Worm (Caenorhabditis elegans): ENCODE measurements around the gene Y97E10AR.3.

Y97E10AR.3 gene

ce11 chrV:7970519-7970918 is 36.8 kb downstream of the Y97E10AR.3 start:
- TF ChIP-seq ceh-14 (tag; optimal IDR thresholded peaks at IDR 0.05) (no peak), hlh-15 (tag; optimal IDR thresholded peaks at IDR 0.05) (no peak), eyg-1 (tag; optimal IDR thresholded peaks at IDR 0.05) (no peak), gmeb-2 (tag; optimal IDR thresholded peaks at IDR 0.05) (no peak), rnt-1 (tag; optimal IDR thresholded peaks at IDR 0.05) (no peak), pha-2 (tag; optimal IDR thresholded peaks at IDR 0.05) (no peak), ceh-19 (GFP tag; optimal IDR thresholded peaks at IDR 0.05) (no peak), sdc-2 (tag; optimal IDR thresholded peaks at IDR 0.05) (no peak), ceh-48 (tag; optimal IDR thresholded peaks at IDR 0.05) (no peak), sox-2 (GFP tag; IDR thresholded peaks at IDR 0.05) (no peak), C38D4.7 (GFP tag; optimal IDR thresholded peaks at IDR 0.05) (no peak), ets-4 (tag; optimal IDR thresholded peaks at IDR 0.05) (no peak), ceh-18 (tag; optimal IDR thresholded peaks at IDR 0.05) (no peak)

DNA sequence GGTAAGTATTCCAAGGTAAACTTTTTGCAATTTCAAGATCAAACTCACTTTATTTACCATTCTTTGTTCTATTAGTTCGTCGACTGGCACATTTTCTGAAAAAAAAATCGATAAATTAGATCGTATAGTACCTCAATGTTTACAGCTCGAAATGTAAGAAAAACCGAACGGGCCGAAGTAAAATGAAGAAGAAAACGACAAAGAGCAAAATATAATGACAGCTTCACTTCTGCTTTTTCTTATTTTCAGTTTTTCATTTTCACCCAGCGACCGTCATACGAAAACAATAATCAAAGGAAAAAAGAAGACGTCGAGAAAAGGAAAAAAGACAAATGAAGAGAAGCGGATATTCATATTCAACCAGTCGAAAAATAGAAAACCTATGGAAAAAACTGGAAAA is 38.2 kb downstream of the Y97E10AR.3 start, which contains the start of gene che-7:
Gene che-7, minus strand, starts transcription at position 101 of the 400 bp plus-strand sequence.
- no peak for TF ChIP-seq ttx-3 (tag; optimal IDR thresholded peaks at IDR 0.05)
- no peak for TF ChIP-seq elt-2 (tag; optimal IDR thresholded peaks at IDR 0.05)
- TF ChIP-seq pag-3 (tag; optimal IDR thresholded peaks at IDR 0.05; ENCODE audit: borderline replicate concordance): no peak
- TF ChIP-seq fkh-6 (tag; optimal IDR thresholded peaks at IDR 0.05): no peak
- no peak for TF ChIP-seq sox-4 (tag; optimal IDR thresholded peaks at IDR 0.05)
- TF ChIP-seq lin-11 (tag; optimal IDR thresholded peaks at IDR 0.05): no peak
- no peak for TF ChIP-seq gmeb-2 (tag; optimal IDR thresholded peaks at IDR 0.05)
- TF ChIP-seq madf-2 (tag; optimal IDR thresholded peaks at IDR 0.05): no peak

- TF ChIP-seq sdc-2 (tag; optimal IDR thresholded peaks at IDR 0.05) (no peak), C08G9.2 (tag; optimal IDR thresholded peaks at IDR 0.05) (no peak), lin-11 (tag; optimal IDR thresholded peaks at IDR 0.05) (no peak), madf-2 (tag; optimal IDR thresholded peaks at IDR 0.05) (no peak), K09A11.1 (tag; optimal IDR thresholded peaks at IDR 0.05; ENCODE audit: insufficient read depth) (no peak), elt-2 (tag; optimal IDR thresholded peaks at IDR 0.05) (no peak), nfya-1 (tag; optimal IDR thresholded peaks at IDR 0.05) (no peak), pqm-1 (tag; optimal IDR thresholded peaks at IDR 0.05) (no peak), ceh-45 (GFP tag; IDR thresholded peaks at IDR 0.05) (no peak), rnt-1 (tag; optimal IDR thresholded peaks at IDR 0.05) (no peak), Y22D7AL.16 (tag; optimal IDR thresholded peaks at IDR 0.05) (no peak), ceh-18 (tag; optimal IDR thresholded peaks at IDR 0.05) (no peak), ttx-3 (tag; optimal IDR thresholded peaks at IDR 0.05) (no peak), sox-2 (GFP tag; IDR thresholded peaks at IDR 0.05) (no peak), tbx-2 (tag; optimal IDR thresholded peaks at IDR 0.05) (no peak), nhr-232 (tag; optimal IDR thresholded peaks at IDR 0.05) (no peak), dve-1 (tag; optimal IDR thresholded peaks at IDR 0.05) (no peak)
Measured at ce11 chrV:7964429-7964828, 42.9 kb downstream of the Y97E10AR.3 start.

- TF ChIP-seq K02D7.2 (tag; optimal IDR thresholded peaks at IDR 0.05): no peak
Measured at ce11 chrV:7958740-7959320, 48.5 kb downstream of the Y97E10AR.3 start, which contains the start of the genes clec-217 and F26D11.2. Gene clec-217, minus strand, starts transcription at chrV:7958840. Gene F26D11.2, plus strand, starts transcription at chrV:7959270.

ce11 chrV:7956218-7956617 is 51.1 kb downstream of the Y97E10AR.3 start, which contains the start of gene pals-34:
Gene pals-34, minus strand, starts transcription at chrV:7956497.
- TF ChIP-seq fkh-6 (tag; optimal IDR thresholded peaks at IDR 0.05) (no peak), ceh-22 (tag; optimal IDR thresholded peaks at IDR 0.05) (no peak), ztf-16 (tag; optimal IDR thresholded peaks at IDR 0.05) (no peak)
